Worm (Caenorhabditis elegans) whole organism, L4 larva: ENCODE data around the gene fbxa-120.
"Not testable (repeated sequence)": the region's sequence is repeated elsewhere in the genome, so short reads cannot be mapped to it uniquely, and the experiment has no call there.

Experiments used
- F10B5.3 ChIP-seq: sonication (generic microtip); optimal IDR thresholded peaks from 2 replicates; lab custom pipeline; 2016; ENCODE audit warnings: mild to moderate bottlenecking, missing genetic modification characterization, missing compliant biosample characterization
- F26F4.8 ChIP-seq: fragments of 200-800 bp; sonication (Bioruptor generic); conservative IDR thresholded peaks from 2 replicates; pipeline ENCODE4 v1.3.6; 2022; ENCODE audit warnings: missing genetic modification characterization, missing compliant biosample characterization
- T20F7.1 ChIP-seq: fragments of 200-800 bp; sonication (Bioruptor generic); optimal IDR thresholded peaks from 2 replicates; lab custom pipeline; 2018; ENCODE audit warnings: mild to moderate bottlenecking, missing genetic modification characterization, missing compliant biosample characterization
- T26A8.4 ChIP-seq: fragments of 200-800 bp; sonication (Bioruptor generic); IDR thresholded peaks from 2 replicates; pipeline ENCODE4 v1.3.6; 2022; ENCODE audit warnings: missing genetic modification characterization, missing compliant biosample characterization
- ama-1 ChIP-seq: fragments of 150-350 bp; optimal IDR thresholded peaks from 2 replicates; lab custom pipeline; 2014; ENCODE audit warnings: inconsistent platforms, mixed read lengths
- ceh-20 ChIP-seq: fragments of 200-800 bp; sonication (Bioruptor generic); IDR thresholded peaks from 2 replicates; pipeline ENCODE4 v1.3.6; 2022; ENCODE audit warnings: missing genetic modification reagents, missing genetic modification characterization, missing compliant biosample characterization
- ceh-32 ChIP-seq: sonication (generic microtip); optimal IDR thresholded peaks from 2 replicates; lab custom pipeline; 2016; ENCODE audit warnings: mild to moderate bottlenecking, missing genetic modification characterization, missing compliant biosample characterization; ENCODE audit not compliant: poor library complexity
- ceh-44 ChIP-seq: fragments of 200-800 bp; sonication (Bioruptor generic); IDR thresholded peaks from 2 replicates; pipeline ENCODE4 v1.3.6; 2022; ENCODE audit warnings: missing genetic modification reagents, missing genetic modification characterization, missing compliant biosample characterization
- daf-16 ChIP-seq, 3 experiments: sonication (generic microtip); optimal IDR thresholded peaks; 2 replicates each; lab custom pipeline; 2016 to 2017; ENCODE audit warnings: missing genetic modification characterization in 3 of 3, missing genetic modification reagents in 3 of 3, mild to moderate bottlenecking in 2 of 3, missing compliant biosample characterization in 2 of 3, missing biosample characterization in 1 of 3, moderate library complexity in 1 of 3
- dmd-6 ChIP-seq: fragments of 200-800 bp; sonication (Bioruptor generic); IDR thresholded peaks from 2 replicates; pipeline ENCODE4 v1.3.6; 2022; ENCODE audit warnings: missing genetic modification reagents, missing genetic modification characterization, missing compliant biosample characterization
- dmd-8 ChIP-seq: fragments of 200-800 bp; sonication (Bioruptor generic); IDR thresholded peaks from 2 replicates; pipeline ENCODE4 v1.3.6; 2022; ENCODE audit warnings: missing genetic modification characterization, missing compliant biosample characterization
- dmd-9 ChIP-seq: fragments of 200-800 bp; sonication (Bioruptor generic); IDR thresholded peaks from 2 replicates; pipeline ENCODE4 v1.3.6; 2022; ENCODE audit warnings: missing genetic modification reagents, missing genetic modification characterization, missing compliant biosample characterization
- duxl-1 ChIP-seq: sonication (generic microtip); optimal IDR thresholded peaks from 2 replicates; lab custom pipeline; 2016; ENCODE audit warnings: mild to moderate bottlenecking, missing genetic modification characterization, moderate library complexity, missing compliant biosample characterization; ENCODE audit not compliant: poor library complexity
- dve-1 ChIP-seq: sonication (generic microtip); optimal IDR thresholded peaks from 2 replicates; lab custom pipeline; 2017; ENCODE audit warnings: antibody characterized with exemption, mild to moderate bottlenecking, missing genetic modification characterization, missing compliant biosample characterization; ENCODE audit not compliant: insufficient read depth
- egl-27 ChIP-seq: sonication (generic microtip); optimal IDR thresholded peaks from 3 replicates; lab custom pipeline; 2017; ENCODE audit warnings: missing biosample characterization, missing genetic modification reagents, missing genetic modification characterization
- gei-8 ChIP-seq: fragments of 200-800 bp; sonication (Bioruptor generic); optimal IDR thresholded peaks from 2 replicates; lab custom pipeline; 2018; ENCODE audit warnings: mild to moderate bottlenecking, missing genetic modification characterization, missing compliant biosample characterization
- hlh-11 ChIP-seq: fragments of 200-800 bp; sonication (Bioruptor generic); optimal IDR thresholded peaks from 2 replicates; lab custom pipeline; 2018; ENCODE audit warnings: mild to moderate bottlenecking, missing genetic modification characterization, missing compliant biosample characterization
- jun-1 ChIP-seq: fragments of 150-350 bp; optimal IDR thresholded peaks from 2 replicates; lab custom pipeline; 2014; ENCODE audit warnings: missing biosample characterization, missing genetic modification reagents, missing genetic modification characterization
- lim-7 ChIP-seq: fragments of 200-800 bp; sonication (Bioruptor generic); IDR thresholded peaks from 2 replicates; pipeline ENCODE4 v1.3.6; 2022; ENCODE audit warnings: missing genetic modification characterization, missing compliant biosample characterization
- lin-38 ChIP-seq: fragments of 200-800 bp; sonication (Bioruptor generic); IDR thresholded peaks from 2 replicates; pipeline ENCODE4 v1.3.6; 2022; ENCODE audit warnings: missing genetic modification reagents, missing genetic modification characterization, missing compliant biosample characterization
- lir-3 ChIP-seq: sonication (generic microtip); optimal IDR thresholded peaks from 2 replicates; lab custom pipeline; 2016; ENCODE audit warnings: mild to moderate bottlenecking, missing genetic modification characterization, missing compliant biosample characterization
- madf-5 ChIP-seq, 2 experiments: fragments of 200-800 bp; sonication (Bioruptor generic); IDR thresholded peaks; 2 replicates each; pipeline ENCODE4 v1.3.6; 2022; ENCODE audit warnings: missing compliant biosample characterization in 2 of 2, missing genetic modification characterization in 2 of 2
- mdl-1 ChIP-seq, 2 experiments: fragments of 150-350 bp in 1 of 2; sonication (generic microtip) in 1 of 2; optimal IDR thresholded peaks; 2 replicates each; lab custom pipeline; 2014 to 2017; ENCODE audit warnings: missing biosample characterization in 2 of 2, missing genetic modification characterization in 2 of 2
- mep-1 ChIP-seq: fragments of 150-350 bp; sonication (generic microtip); optimal IDR thresholded peaks from 3 replicates; lab custom pipeline; 2014; ENCODE audit warnings: missing biosample characterization, missing genetic modification characterization
- nhr-102 ChIP-seq: sonication (generic microtip); optimal IDR thresholded peaks from 2 replicates; lab custom pipeline; 2016; ENCODE audit warnings: mild to moderate bottlenecking, missing genetic modification characterization, moderate library complexity, missing compliant biosample characterization
- nhr-28 ChIP-seq: fragments of 150-350 bp; optimal IDR thresholded peaks from 2 replicates; lab custom pipeline; 2014; ENCODE audit warnings: missing biosample characterization, missing genetic modification characterization
- nhr-48 ChIP-seq: sonication (generic microtip); optimal IDR thresholded peaks from 2 replicates; lab custom pipeline; 2016; ENCODE audit warnings: mild to moderate bottlenecking, missing genetic modification characterization, missing compliant biosample characterization
- nhr-77 ChIP-seq: fragments of 150-350 bp; optimal IDR thresholded peaks from 2 replicates; lab custom pipeline; 2014; ENCODE audit warnings: missing biosample characterization, missing genetic modification characterization
- pha-4 ChIP-seq, 2 experiments: fragments of 150-350 bp in 1 of 2; fragments of 200-800 bp in 1 of 2; sonication (Bioruptor generic) in 1 of 2; IDR thresholded peaks in 1 of 2; optimal IDR thresholded peaks in 1 of 2; 2 replicates each; pipeline versions ENCODE4 v1.3.6 to Lab custom; 2014 to 2022; ENCODE audit warnings: missing genetic modification characterization in 2 of 2, missing genetic modification reagents in 2 of 2, missing biosample characterization in 1 of 2, missing compliant biosample characterization in 1 of 2
- pqm-1 ChIP-seq: sonication (generic microtip); optimal IDR thresholded peaks from 2 replicates; lab custom pipeline; 2017; ENCODE audit warnings: missing biosample characterization, missing genetic modification characterization
- tra-1 ChIP-seq: fragments of 200-800 bp; sonication (Bioruptor generic); IDR thresholded peaks from 2 replicates; pipeline ENCODE4 v1.3.6; 2022; ENCODE audit warnings: missing genetic modification reagents, missing genetic modification characterization, missing compliant biosample characterization
- unc-62 ChIP-seq, 3 experiments: fragments of 150-350 bp in 1 of 3; sonication (generic microtip); optimal IDR thresholded peaks in 2 of 3; peaks in 1 of 3; 1 replicate in 1 of 3; 2 replicates in 2 of 3; lab custom pipeline; 2014 to 2017; ENCODE audit warnings: missing biosample characterization in 3 of 3, missing genetic modification characterization in 3 of 3, missing genetic modification reagents in 3 of 3, missing genotype in 1 of 3
- zfp-3 ChIP-seq: fragments of 200-800 bp; sonication (Bioruptor generic); conservative IDR thresholded peaks from 2 replicates; pipeline ENCODE4 v1.3.6; 2022; ENCODE audit warnings: missing genetic modification reagents, missing genetic modification characterization, missing compliant biosample characterization
- zip-11 ChIP-seq: fragments of 200-800 bp; sonication (Bioruptor generic); IDR thresholded peaks from 2 replicates; pipeline ENCODE4 v1.3.6; 2022; ENCODE audit warnings: missing genetic modification characterization, missing compliant biosample characterization

Gene fbxa-120

ce11 chrX:17302419-17302818 is at the start of gene fbxa-120:
Gene fbxa-120 (plus strand): TSS chrX:17302719.
- TF ChIP-seq jun-1 (tag; lab: Kevin White, UChicago) (no peak), ceh-44 (GFP tag; lab: Robert Waterston, UW) (no peak), dmd-8 (no peak), nhr-77 (no peak), pqm-1 (tag; lab: Kevin White, UChicago) (no peak), gei-8 (GFP tag; lab: Kevin White, UChicago) (no peak), duxl-1 (tag; lab: Kevin White, UChicago) (no peak), mep-1 (tag; lab: Kevin White, UChicago) (no peak), mdl-1 (tag; optimal IDR thresholded peaks at IDR 0.05; lab: Kevin White, UChicago) (no peak), ceh-20 (no peak), T26A8.4 (GFP tag; lab: Robert Waterston, UW) (no peak), lim-7 (no peak), F26F4.8 (GFP tag; lab: Robert Waterston, UW) (no peak), zfp-3 (GFP tag; lab: Robert Waterston, UW) (no peak), madf-5 (GFP tag; IDR thresholded peaks at IDR 0.05; lab: Robert Waterston, UW) (no peak)

DNA sequence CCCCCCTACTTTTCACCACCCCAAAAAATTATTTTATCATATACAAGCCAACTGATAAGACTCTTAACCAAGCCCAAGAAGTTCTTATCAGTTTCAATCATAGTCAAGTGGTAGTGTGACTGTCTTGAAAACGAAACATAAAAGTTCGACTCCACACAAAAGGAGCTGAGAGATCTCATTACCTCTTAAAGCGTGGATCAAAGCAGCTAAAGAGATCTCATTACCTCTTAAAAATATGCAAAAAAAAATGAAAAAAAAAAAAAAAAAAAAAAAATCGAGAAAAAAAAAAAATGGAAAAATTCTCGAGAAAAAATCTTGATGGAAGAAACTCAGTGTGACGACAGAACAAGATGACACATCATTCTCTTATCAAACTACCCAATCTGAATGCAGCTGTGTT is 46.8 kb upstream of the fbxa-120 start:
- TF ChIP-seq dmd-6 (GFP tag; lab: Robert Waterston, UW) (peak; percentile 74), hlh-11 (peak; percentile 41), pha-4 (GFP tag; IDR thresholded peaks at IDR 0.05; lab: Robert Waterston, UW) (peak; percentile 57), daf-16 (GFP tag; optimal IDR thresholded peaks at IDR 0.05; lab: Kevin White, UChicago) (peak in 1 of 2 experiments; percentile 19), daf-16 (tag; optimal IDR thresholded peaks at IDR 0.05; lab: Kevin White, UChicago) (peak; percentile 40), tra-1 (0 out of 2 replicates have a peak, but pooled peaks have one; percentile 66), nhr-48 (tag; lab: Kevin White, UChicago) (peak; percentile 56), dve-1 (tag; lab: Kevin White, UChicago) (peak; percentile 86), nhr-102 (tag; lab: Kevin White, UChicago) (peak; percentile 60)
- not testable (repeated sequence) for TF ChIP-seq pha-4 (tag; optimal IDR thresholded peaks at IDR 0.05; lab: Kevin White, UChicago)

DNA sequence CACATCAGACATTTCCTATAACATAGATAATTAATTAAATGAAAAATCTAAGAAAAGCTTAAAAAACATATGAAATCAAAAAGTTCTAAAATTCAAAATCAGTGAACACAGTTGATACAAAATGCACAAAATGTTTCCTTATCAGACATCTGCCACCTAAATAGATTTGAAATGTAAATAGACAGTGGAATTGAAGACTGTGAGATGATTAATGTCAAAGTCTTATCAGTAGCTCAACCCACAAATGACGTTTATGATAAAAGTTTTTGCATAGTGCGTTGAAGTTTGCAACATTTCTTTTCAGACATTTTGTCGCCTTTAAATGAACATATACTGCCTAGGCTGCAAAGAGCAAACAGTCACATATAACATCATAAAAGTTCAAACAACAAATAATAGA is 45.8 kb upstream of the fbxa-120 start, which contains the start of gene Y40C7B.4:
Gene Y40C7B.4 (minus strand): TSS at position 19 of the 400 bp plus-strand sequence.
- TF ChIP-seq dve-1 (tag; lab: Kevin White, UChicago) = peak; percentile 74
- TF ChIP-seq daf-16 (GFP tag; optimal IDR thresholded peaks at IDR 0.05; lab: Kevin White, UChicago) = peak in 1 of 2 experiments; percentile 15
- TF ChIP-seq daf-16 (tag; optimal IDR thresholded peaks at IDR 0.05; lab: Kevin White, UChicago) = peak; percentile 86
- TF ChIP-seq F10B5.3 (tag; lab: Kevin White, UChicago) = no peak
- TF ChIP-seq lir-3 = no peak
- TF ChIP-seq nhr-48 (tag; lab: Kevin White, UChicago) = peak; percentile 46
- peak in 1 of 2 experiments; percentile 23 for TF ChIP-seq unc-62 (GFP tag; optimal IDR thresholded peaks at IDR 0.05 in 1 of 2; lab: Kevin White, UChicago)
- TF ChIP-seq unc-62 (tag; optimal IDR thresholded peaks at IDR 0.05; lab: Kevin White, UChicago) = no peak
- TF ChIP-seq nhr-28 (tag; lab: Kevin White, UChicago) = peak; percentile 83
- TF ChIP-seq pha-4 (GFP tag; IDR thresholded peaks at IDR 0.05; lab: Robert Waterston, UW) = peak; percentile 42; the same call in 1 of the 2 replicates
- TF ChIP-seq pha-4 (tag; optimal IDR thresholded peaks at IDR 0.05; lab: Kevin White, UChicago) = no peak
- TF ChIP-seq ama-1 (lab: Kevin White, UChicago) = no peak
- peak; percentile 86 for TF ChIP-seq pqm-1 (tag; lab: Kevin White, UChicago)
- TF ChIP-seq ceh-32 = no peak
- TF ChIP-seq hlh-11 = peak; percentile 74
- TF ChIP-seq, all 104 proteins: peak for 8

DNA sequence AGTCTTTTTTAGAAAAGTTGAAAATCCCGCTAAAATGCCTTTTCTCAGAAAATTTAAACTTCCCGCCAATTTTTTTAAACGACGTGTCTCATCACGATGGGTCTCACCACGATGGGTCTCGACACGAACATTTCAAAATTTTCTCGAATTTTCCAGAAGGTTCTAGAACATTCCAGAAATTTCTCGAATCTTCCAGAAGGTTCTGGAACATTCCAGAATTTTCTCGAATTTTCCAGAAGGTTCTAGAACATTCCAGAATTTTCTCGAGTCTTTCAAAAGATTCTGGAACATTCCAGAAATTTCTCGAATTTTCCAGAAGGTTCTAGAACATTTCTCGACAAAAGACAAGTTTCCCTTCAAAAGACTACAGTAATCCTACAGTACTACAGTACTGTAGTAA is 14.1 kb upstream of the fbxa-120 start:
- TF ChIP-seq zip-11 (GFP tag; lab: Robert Waterston, UW) = no peak
- TF ChIP-seq lin-38 (GFP tag; lab: Robert Waterston, UW) = no peak
- no peak for TF ChIP-seq egl-27 (tag; lab: Kevin White, UChicago)
- no peak for TF ChIP-seq dmd-9
- TF ChIP-seq T20F7.1 (GFP tag; lab: Kevin White, UChicago) = no peak
